Worm (Caenorhabditis elegans) whole organism, midembryonic: ENCODE data around the gene dod-3.

Experiments used
- T22C8.4 ChIP-seq: fragments of 200-800 bp; sonication (Bioruptor generic); IDR thresholded peaks from 2 replicates; pipeline ENCODE4 v1.3.6; 2022; ENCODE audit warnings: missing genetic modification characterization, missing compliant biosample characterization
- cog-1 ChIP-seq: sonication (generic microtip); optimal IDR thresholded peaks from 2 replicates; lab custom pipeline; 2016; ENCODE audit warnings: missing genetic modification characterization, missing compliant biosample characterization
- flt-1 ChIP-seq: fragments of 200-800 bp; sonication (Bioruptor generic); IDR thresholded peaks from 2 replicates; pipeline ENCODE4 v1.3.6; 2022; ENCODE audit warnings: missing genetic modification characterization, missing compliant biosample characterization
- klf-2 ChIP-seq: fragments of 200-800 bp; sonication (Bioruptor generic); conservative IDR thresholded peaks from 2 replicates; pipeline ENCODE4 v1.3.6; 2022; ENCODE audit warnings: missing genetic modification reagents, missing genetic modification characterization, missing compliant biosample characterization
- med-1 ChIP-seq: sonication (generic microtip); optimal IDR thresholded peaks from 2 replicates; lab custom pipeline; 2017; ENCODE audit warnings: missing genetic modification characterization, mild to moderate bottlenecking, missing compliant biosample characterization, antibody characterized with exemption, missing genetic modification reagents; ENCODE audit not compliant: insufficient read depth
- ref-1 ChIP-seq: fragments of 200-800 bp; sonication (Bioruptor generic); conservative IDR thresholded peaks from 2 replicates; pipeline ENCODE4 v1.3.6; 2022; ENCODE audit warnings: missing genetic modification reagents, missing genetic modification characterization, missing compliant biosample characterization
- tab-1 ChIP-seq: fragments of 200-800 bp; sonication (Bioruptor generic); IDR thresholded peaks from 2 replicates; pipeline ENCODE4 v1.3.6; 2022; ENCODE audit warnings: missing genetic modification characterization, missing compliant biosample characterization
- ztf-23 ChIP-seq: fragments of 200-800 bp; sonication (Bioruptor generic); IDR thresholded peaks from 2 replicates; pipeline ENCODE4 v1.3.6; 2022; ENCODE audit warnings: missing genetic modification reagents, missing genetic modification characterization, missing compliant biosample characterization
- ztf-29 ChIP-seq: fragments of 200-800 bp; sonication (Bioruptor generic); IDR thresholded peaks from 2 replicates; pipeline ENCODE4 v1.3.6; 2022; ENCODE audit warnings: missing genetic modification reagents, missing genetic modification characterization, missing compliant biosample characterization

dod-3 gene

ce11 chrV:2730784-2731480 lies at the start of gene dod-3:
Gene dod-3, minus strand, starts transcription at chrV:2731098.
- TF ChIP-seq med-1 (GFP tag; lab: Kevin White, UChicago) = no peak
- TF ChIP-seq cog-1 (tag; lab: Kevin White, UChicago) = no peak
- no peak for TF ChIP-seq ztf-23 (GFP tag; lab: Robert Waterston, UW)
- no peak for TF ChIP-seq ref-1 (GFP tag; lab: Robert Waterston, UW)
- TF ChIP-seq klf-2 (GFP tag; lab: Robert Waterston, UW) = no peak
- no peak for TF ChIP-seq tab-1 (GFP tag; lab: Robert Waterston, UW)

DNA sequence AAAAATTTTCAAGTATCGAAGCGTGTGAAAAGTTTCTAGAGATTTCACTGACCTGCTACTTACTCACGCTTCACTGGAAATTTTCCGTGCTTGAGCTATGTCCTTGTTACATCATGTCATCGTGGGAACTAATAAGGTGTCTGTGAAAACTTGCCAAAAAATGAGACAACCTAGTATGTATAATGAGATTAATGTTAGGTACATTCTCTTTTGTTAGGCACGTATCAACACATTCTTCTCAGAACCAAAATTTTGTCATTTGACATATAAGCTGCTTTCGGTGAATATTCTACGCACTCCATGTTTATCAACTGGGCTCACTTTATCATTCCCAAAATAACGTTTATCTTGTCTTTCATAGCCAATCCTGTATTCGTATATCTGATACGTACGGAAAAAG lies 43.1 kb upstream of the dod-3 start, which contains the start of gene srj-18:
Gene srj-18, plus strand, starts transcription at position 301 of the 400 bp plus-strand sequence.
- TF ChIP-seq flt-1 (GFP tag; lab: Robert Waterston, UW) (no peak), ztf-29 (GFP tag; lab: Robert Waterston, UW) (no peak), T22C8.4 (no peak), tab-1 (GFP tag; lab: Robert Waterston, UW) (no peak), ztf-23 (GFP tag; lab: Robert Waterston, UW) (no peak), klf-2 (GFP tag; lab: Robert Waterston, UW) (no peak), med-1 (GFP tag; lab: Kevin White, UChicago) (no peak), cog-1 (tag; lab: Kevin White, UChicago) (no peak), ref-1 (GFP tag; lab: Robert Waterston, UW) (no peak)

ce11 chrV:2771560-2771959 lies 40.7 kb upstream of the dod-3 start, which contains the start of gene srh-56:
Gene srh-56, plus strand, starts transcription at chrV:2771860.
- no peak for TF ChIP-seq ref-1 (GFP tag; lab: Robert Waterston, UW)
- no peak for TF ChIP-seq T22C8.4
- TF ChIP-seq ztf-23 (GFP tag; lab: Robert Waterston, UW) = no peak
- no peak for TF ChIP-seq flt-1 (GFP tag; lab: Robert Waterston, UW)
- no peak for TF ChIP-seq klf-2 (GFP tag; lab: Robert Waterston, UW)
- TF ChIP-seq ztf-29 (GFP tag; lab: Robert Waterston, UW) = no peak
- no peak for TF ChIP-seq tab-1 (GFP tag; lab: Robert Waterston, UW)
- no peak for TF ChIP-seq med-1 (GFP tag; lab: Kevin White, UChicago)
- TF ChIP-seq cog-1 (tag; lab: Kevin White, UChicago) = no peak

ce11 chrV:2769754-2770153 lies 38.9 kb upstream of the dod-3 start, which contains the start of gene dhs-15:
Gene dhs-15, minus strand, starts transcription at chrV:2769854.
- TF ChIP-seq ref-1 (GFP tag; lab: Robert Waterston, UW) = no peak
- TF ChIP-seq cog-1 (tag; lab: Kevin White, UChicago) = no peak
- no peak for TF ChIP-seq ztf-29 (GFP tag; lab: Robert Waterston, UW)
- TF ChIP-seq tab-1 (GFP tag; lab: Robert Waterston, UW) = no peak
- TF ChIP-seq klf-2 (GFP tag; lab: Robert Waterston, UW) = no peak
- TF ChIP-seq med-1 (GFP tag; lab: Kevin White, UChicago) = no peak

DNA sequence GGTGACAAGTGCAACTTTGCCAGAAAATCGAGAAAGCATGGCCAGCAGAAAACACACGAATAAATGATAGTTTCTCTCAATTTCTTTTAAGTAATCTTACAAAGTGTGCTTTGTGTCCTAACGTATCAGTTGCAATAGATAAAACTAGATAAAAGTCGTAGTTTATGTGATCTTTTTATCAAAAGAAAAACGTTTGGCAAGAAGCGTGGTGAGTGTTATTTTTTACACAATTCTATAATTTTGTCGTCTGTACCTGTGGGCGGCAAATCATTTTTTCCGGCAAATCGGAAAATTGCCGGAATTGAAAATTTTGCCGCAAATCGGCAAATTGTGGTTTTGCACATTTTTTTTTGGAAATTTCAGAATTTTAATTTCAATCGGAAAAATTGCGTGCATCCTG lies 36.6 kb upstream of the dod-3 start, which contains the start of gene R05D8.9:
Gene R05D8.9, minus strand, starts transcription at position 101 of the 400 bp plus-strand sequence.
- no peak for TF ChIP-seq flt-1 (GFP tag; lab: Robert Waterston, UW)
- no peak for TF ChIP-seq med-1 (GFP tag; lab: Kevin White, UChicago)
- TF ChIP-seq ref-1 (GFP tag; lab: Robert Waterston, UW) = no peak
- TF ChIP-seq tab-1 (GFP tag; lab: Robert Waterston, UW) = no peak
- TF ChIP-seq ztf-29 (GFP tag; lab: Robert Waterston, UW) = no peak
- TF ChIP-seq ztf-23 (GFP tag; lab: Robert Waterston, UW) = no peak
- TF ChIP-seq cog-1 (tag; lab: Kevin White, UChicago) = no peak
- TF ChIP-seq T22C8.4 = no peak
- TF ChIP-seq klf-2 (GFP tag; lab: Robert Waterston, UW) = no peak

ce11 chrV:2765052-2765451 lies 34.2 kb upstream of the dod-3 start, which contains the start of gene dhs-14:
Gene dhs-14, minus strand, starts transcription at chrV:2765200.
- TF ChIP-seq cog-1 (tag; lab: Kevin White, UChicago) = no peak
- TF ChIP-seq ref-1 (GFP tag; lab: Robert Waterston, UW) = no peak
- TF ChIP-seq med-1 (GFP tag; lab: Kevin White, UChicago) = no peak
- no peak for TF ChIP-seq tab-1 (GFP tag; lab: Robert Waterston, UW)
- no peak for TF ChIP-seq klf-2 (GFP tag; lab: Robert Waterston, UW)
- no peak for TF ChIP-seq ztf-23 (GFP tag; lab: Robert Waterston, UW)
- no peak for TF ChIP-seq ztf-29 (GFP tag; lab: Robert Waterston, UW)
- no peak for TF ChIP-seq T22C8.4
- no peak for TF ChIP-seq flt-1 (GFP tag; lab: Robert Waterston, UW)

- no peak for TF ChIP-seq ref-1 (GFP tag; lab: Robert Waterston, UW)
- no peak for TF ChIP-seq klf-2 (GFP tag; lab: Robert Waterston, UW)
- TF ChIP-seq med-1 (GFP tag; lab: Kevin White, UChicago) = no peak
- TF ChIP-seq flt-1 (GFP tag; lab: Robert Waterston, UW) = no peak
- no peak for TF ChIP-seq tab-1 (GFP tag; lab: Robert Waterston, UW)
- TF ChIP-seq ztf-29 (GFP tag; lab: Robert Waterston, UW) = no peak
- TF ChIP-seq ztf-23 (GFP tag; lab: Robert Waterston, UW) = no peak
- TF ChIP-seq T22C8.4 = no peak
These were observed 32.2 kb upstream of the dod-3 start, which contains the start of gene R05D8.7 for ce11 chrV:2763105-2763504. Gene R05D8.7, minus strand, starts transcription at chrV:2763208.

DNA sequence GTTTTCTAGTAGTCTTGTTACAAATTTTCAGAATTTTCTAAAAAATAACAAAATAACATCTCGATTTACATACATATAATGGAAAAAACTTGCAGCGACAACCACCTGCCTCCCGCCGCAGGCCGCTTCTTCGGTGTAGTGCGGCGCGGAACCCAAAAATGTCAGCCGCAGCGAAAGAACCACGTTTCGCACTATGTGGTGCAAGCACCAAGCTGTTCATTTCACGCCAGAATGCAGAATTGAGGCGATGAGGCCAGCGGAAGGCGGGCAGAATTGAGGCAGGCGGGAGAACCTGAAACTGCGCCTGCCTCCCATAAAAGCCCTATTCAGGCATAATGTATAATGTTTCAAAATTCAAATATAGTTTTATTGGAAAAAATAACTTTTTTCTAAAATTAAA lies 30.6 kb upstream of the dod-3 start:
- no peak for TF ChIP-seq cog-1 (tag; lab: Kevin White, UChicago)
- no peak for TF ChIP-seq med-1 (GFP tag; lab: Kevin White, UChicago)
- TF ChIP-seq tab-1 (GFP tag; lab: Robert Waterston, UW) = no peak
- TF ChIP-seq flt-1 (GFP tag; lab: Robert Waterston, UW) = no peak
- TF ChIP-seq klf-2 (GFP tag; lab: Robert Waterston, UW) = no peak
- no peak for TF ChIP-seq ref-1 (GFP tag; lab: Robert Waterston, UW)
- TF ChIP-seq ztf-23 (GFP tag; lab: Robert Waterston, UW) = no peak
- TF ChIP-seq T22C8.4 = no peak
- no peak for TF ChIP-seq ztf-29 (GFP tag; lab: Robert Waterston, UW)
